Worm (Caenorhabditis elegans) whole organism, L4/young adult: ENCODE measurements around the gene clec-207.

Experiments used
- dao-5 ChIP-seq: sonication (generic microtip); optimal IDR thresholded peaks from 2 replicates; lab custom pipeline; 2016; ENCODE audit warnings: missing genotype, missing genetic modification characterization, moderate library complexity, missing compliant biosample characterization
- him-1 ChIP-seq: sonication (generic microtip); optimal IDR thresholded peaks from 2 replicates; lab custom pipeline; 2016; ENCODE audit warnings: missing genotype, missing genetic modification reagents, missing genetic modification characterization, missing compliant biosample characterization

- TF ChIP-seq him-1 (tag; lab: Kevin White, UChicago) (no peak), dao-5 (tag; lab: Kevin White, UChicago) (no peak)
Observed at ce11 chrV:2126554-2126953, 30.7 kb downstream of the clec-207 start.
